3 worm cellular contexts compared by ENCODE assay signal in the genomic region with DNA sequence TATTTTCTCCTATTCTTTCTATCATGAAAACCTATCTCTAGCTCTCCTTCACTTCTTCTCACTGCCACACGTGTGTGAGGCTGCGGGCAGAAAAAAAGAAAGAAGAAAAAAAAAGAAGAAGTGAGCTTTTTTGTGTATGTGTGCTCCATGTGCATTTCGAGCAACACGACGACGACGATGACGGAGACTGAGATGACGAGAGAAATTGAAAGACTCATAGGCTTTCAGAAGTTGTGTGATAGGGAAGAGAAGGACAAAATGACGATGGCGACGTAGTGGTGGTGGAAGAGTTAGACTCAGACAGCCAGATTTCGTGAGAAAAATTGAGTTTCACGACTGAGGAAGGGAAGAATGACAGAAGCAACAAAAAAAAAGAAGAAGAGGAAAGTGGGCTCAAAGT.
A peak's percentile ranks its signal among the peaks of the same experiment; 100 is the strongest.
TF ChIP-seq lines count a peak whose summit lies in the region.

No protein-coding gene starts in this region.

TF ChIP-seq in whole organism, L1 larva, 84 proteins besides CTCF, POLR2A, EP300 and RAD21 (continued from another document):
- peak; percentile 51 for TF ChIP-seq irx-1 (tag; optimal IDR thresholded peaks at IDR 0.05; lab: Kevin White, UChicago)
- peak; percentile 42 for TF ChIP-seq unc-130 (tag; optimal IDR thresholded peaks at IDR 0.05; lab: Kevin White, UChicago)
- peak in 2 of 3 experiments; percentile 37 to 73 for TF ChIP-seq ceh-82 (tag; optimal IDR thresholded peaks at IDR 0.05; lab: Kevin White, UChicago)
- TF ChIP-seq fkh-10 (GFP tag; optimal IDR thresholded peaks at IDR 0.05; lab: Kevin White, UChicago), result peak; percentile 96
- peak; percentile 47 for TF ChIP-seq rnt-1 (tag; optimal IDR thresholded peaks at IDR 0.05; lab: Kevin White, UChicago)
- TF ChIP-seq ztf-11 (tag; optimal IDR thresholded peaks at IDR 0.05; lab: Kevin White, UChicago), result no peak
- TF ChIP-seq nhr-19 (GFP tag; conservative IDR thresholded peaks at IDR 0.05; lab: Robert Waterston, UW), result 0 out of 2 replicates have a peak, but pooled peaks have one; percentile 27
- peak; percentile 81 for TF ChIP-seq nhr-47 (tag; optimal IDR thresholded peaks at IDR 0.05; lab: Kevin White, UChicago)
- TF ChIP-seq hlh-17 (GFP tag; optimal IDR thresholded peaks at IDR 0.05; lab: Kevin White, UChicago; ENCODE audit: borderline replicate concordance), result no peak
- no peak for TF ChIP-seq tlp-1 (tag; optimal IDR thresholded peaks at IDR 0.05; lab: Kevin White, UChicago)
- TF ChIP-seq alr-1 (tag; optimal IDR thresholded peaks at IDR 0.05; lab: Kevin White, UChicago; ENCODE audit: borderline replicate concordance), result no peak
- peak; percentile 75 for TF ChIP-seq snu-23 (GFP tag; optimal IDR thresholded peaks at IDR 0.05; lab: Kevin White, UChicago)
- TF ChIP-seq pax-3 (tag; optimal IDR thresholded peaks at IDR 0.05; lab: Kevin White, UChicago), result no peak
- TF ChIP-seq mep-1 (tag; optimal IDR thresholded peaks at IDR 0.05; lab: Kevin White, UChicago), result peak; percentile 82
- TF ChIP-seq egl-27 (tag; optimal IDR thresholded peaks at IDR 0.05; lab: Kevin White, UChicago), result peak in 1 of 2 experiments; percentile 46
- peak; percentile 78 for TF ChIP-seq swsn-7 (tag; optimal IDR thresholded peaks at IDR 0.05; lab: Kevin White, UChicago)
- TF ChIP-seq lin-13 (GFP tag; optimal IDR thresholded peaks at IDR 0.05; lab: Kevin White, UChicago), result peak; percentile 7
- TF ChIP-seq nhr-20 (tag; optimal IDR thresholded peaks at IDR 0.05; lab: Kevin White, UChicago), result peak; percentile 37
- TF ChIP-seq isw-1 (GFP tag; IDR thresholded peaks at IDR 0.05; lab: Robert Waterston, UW), result peak; percentile 51

TF ChIP-seq in whole organism, L2 larva, 48 proteins besides CTCF, POLR2A, EP300 and RAD21 (continued from another document):
- TF ChIP-seq R02D3.7 (tag; optimal IDR thresholded peaks at IDR 0.05; lab: Kevin White, UChicago) (no peak), nhr-11 (tag; optimal IDR thresholded peaks at IDR 0.05; lab: Kevin White, UChicago) (no peak), blmp-1 (tag; optimal IDR thresholded peaks at IDR 0.05; lab: Kevin White, UChicago; ENCODE audit: insufficient read depth) (no peak), Y55F3AM.14 (GFP tag; optimal IDR thresholded peaks at IDR 0.05; lab: Kevin White, UChicago) (peak; percentile 71), nhr-77 (tag; optimal IDR thresholded peaks at IDR 0.05; lab: Kevin White, UChicago) (no peak), nhr-129 (tag; optimal IDR thresholded peaks at IDR 0.05; lab: Kevin White, UChicago) (peak; percentile 91), elt-3 (tag; optimal IDR thresholded peaks at IDR 0.05; lab: Kevin White, UChicago) (no peak), gmeb-1 (tag; optimal IDR thresholded peaks at IDR 0.05; lab: Kevin White, UChicago) (no peak)

TF ChIP-seq in whole organism, L3 larva, 47 proteins besides CTCF, POLR2A, EP300 and RAD21 (continued from another document):
- TF ChIP-seq egl-27 (tag; optimal IDR thresholded peaks at IDR 0.05; lab: Kevin White, UChicago), result no peak
- no peak for TF ChIP-seq sea-2 (GFP tag; optimal IDR thresholded peaks at IDR 0.05; lab: Kevin White, UChicago)
- peak; percentile 85 for TF ChIP-seq nfya-1 (tag; optimal IDR thresholded peaks at IDR 0.05; lab: Kevin White, UChicago; ENCODE audit: insufficient read depth)
- TF ChIP-seq snpc-4 (tag; optimal IDR thresholded peaks at IDR 0.05; lab: Kevin White, UChicago), result peak; percentile 2
TF ChIP-seq in whole organism, L3 larva: peak in this region for 12.
